Worm (Caenorhabditis elegans): ENCODE measurements around the gene mob-4.
A peak's percentile ranks its signal among the peaks of the same experiment; 100 is the strongest.

Gene mob-4

DNA sequence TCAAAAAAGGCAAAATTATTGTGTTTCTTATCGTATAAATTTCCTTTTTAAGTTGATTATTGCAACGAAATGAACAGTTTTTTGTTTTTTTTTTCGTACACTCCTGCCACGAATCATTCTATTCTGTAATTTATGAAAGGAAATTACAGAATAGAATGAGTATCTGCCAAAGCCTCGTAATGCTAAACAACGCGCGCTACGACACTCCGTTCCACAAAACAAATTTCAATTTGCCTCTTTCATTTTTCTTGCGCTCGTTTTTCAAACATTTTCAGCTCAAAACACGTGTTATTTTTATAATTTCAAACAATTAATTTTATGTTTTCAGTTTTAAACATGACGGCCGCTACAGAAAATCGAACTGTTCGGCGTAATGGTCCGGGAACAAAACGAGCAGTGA lies at the start of gene mob-4:
Gene mob-4, plus strand, starts transcription at position 329 of the 400 bp plus-strand sequence.
- no peak for TF ChIP-seq snpc-1.2 (GFP tag; IDR thresholded peaks at IDR 0.05)
- TF ChIP-seq pha-4 (GFP tag; IDR thresholded peaks at IDR 0.05), result no peak
- TF ChIP-seq pha-4 (tag; optimal IDR thresholded peaks at IDR 0.05), result no peak
- no peak for TF ChIP-seq lin-38 (GFP tag; IDR thresholded peaks at IDR 0.05)
- TF ChIP-seq lsy-2 (tag; optimal IDR thresholded peaks at IDR 0.05), result peak in 1 of 2 experiments; percentile 9
- TF ChIP-seq T20F7.1 (GFP tag; optimal IDR thresholded peaks at IDR 0.05), result peak; percentile 92
- TF ChIP-seq dpl-1 (GFP tag; optimal IDR thresholded peaks at IDR 0.05), result peak; percentile 4
- TF ChIP-seq vab-7 (GFP tag; IDR thresholded peaks at IDR 0.05), result no peak
- no peak for TF ChIP-seq dve-1 (tag; optimal IDR thresholded peaks at IDR 0.05; ENCODE audit: insufficient read depth)

DNA sequence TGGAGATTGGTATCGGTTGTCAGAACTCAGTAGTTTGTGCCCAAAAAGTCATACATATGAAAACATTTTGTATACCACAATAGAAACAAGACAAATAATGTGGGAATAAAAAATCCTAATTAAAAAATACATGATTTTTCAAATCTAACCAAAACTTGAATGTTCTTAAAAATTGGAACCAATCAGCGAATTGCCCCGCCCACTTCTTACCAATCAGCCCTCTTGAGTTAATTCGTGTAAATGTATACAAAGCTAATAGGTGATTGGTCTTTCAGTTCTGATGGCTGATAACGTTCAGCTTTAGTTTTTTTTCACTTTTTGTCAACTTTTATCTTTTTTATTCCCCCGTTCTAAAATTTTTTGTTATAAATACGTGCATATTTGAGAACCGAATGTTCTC lies 49.6 kb upstream of the mob-4 start:
- TF ChIP-seq nhr-28 (tag; optimal IDR thresholded peaks at IDR 0.05) (no peak), egl-43 (GFP tag; IDR thresholded peaks at IDR 0.05) (no peak), ama-1 (optimal IDR thresholded peaks at IDR 0.05) (no peak), nhr-48 (tag; optimal IDR thresholded peaks at IDR 0.05) (no peak), ZK337.2 (GFP tag; IDR thresholded peaks at IDR 0.05) (no peak), ces-1 (GFP tag; optimal IDR thresholded peaks at IDR 0.05) (no peak), Y75B8A.6 (GFP tag; IDR thresholded peaks at IDR 0.05) (no peak), cey-2 (tag; optimal IDR thresholded peaks at IDR 0.05; ENCODE audit: borderline replicate concordance, insufficient read depth) (no peak), arid-1 (GFP tag; conservative IDR thresholded peaks at IDR 0.05) (no peak), mdt-29 (GFP tag; IDR thresholded peaks at IDR 0.05) (no peak)

DNA sequence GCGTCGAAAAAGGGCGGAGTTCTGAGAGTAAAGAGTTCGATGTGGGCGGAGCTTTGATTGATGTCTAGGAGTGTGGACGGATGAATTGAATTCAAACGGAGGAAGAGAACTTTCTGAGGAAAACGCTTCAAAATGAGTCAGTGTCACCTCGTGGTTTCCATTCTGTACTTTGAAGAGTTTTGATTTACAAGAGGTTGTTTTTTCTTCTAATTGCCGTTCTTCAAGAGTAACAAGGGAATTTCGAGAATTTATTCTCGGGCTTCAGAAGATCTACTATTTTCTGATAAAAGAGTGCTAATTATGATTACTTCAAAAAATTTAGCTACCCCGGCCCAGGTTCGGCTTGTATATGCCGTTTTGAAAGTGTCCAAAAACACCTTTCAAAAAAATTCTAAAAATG lies 48.6 kb upstream of the mob-4 start, which contains the start of gene C50C3.12:
Gene C50C3.12, plus strand, starts transcription at position 301 of the 400 bp plus-strand sequence.
- TF ChIP-seq fkh-10 (GFP tag; optimal IDR thresholded peaks at IDR 0.05) (peak; percentile 0), nhr-6 (tag; optimal IDR thresholded peaks at IDR 0.05) (no peak)

DNA sequence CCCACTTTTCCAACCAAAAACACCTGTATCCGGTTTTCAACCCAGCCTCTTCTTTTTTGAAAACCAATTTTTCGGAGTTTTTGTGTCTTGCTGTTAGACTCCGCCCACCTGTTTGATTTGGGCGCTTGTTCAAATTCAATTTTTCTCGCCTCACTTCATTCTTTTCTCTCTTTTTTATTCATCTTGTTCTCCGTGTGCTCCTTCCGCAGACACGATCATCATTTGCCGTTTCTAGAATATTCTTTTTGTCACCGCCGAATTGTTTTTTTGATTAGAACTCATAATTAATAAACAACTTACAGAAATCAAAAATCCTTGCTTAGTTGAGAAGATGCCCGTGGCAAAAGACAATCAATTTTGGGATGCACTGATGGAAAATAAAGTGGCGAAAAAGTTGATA lies 46.0 kb upstream of the mob-4 start, which contains the start of gene C50C3.5:
Gene C50C3.5, plus strand, starts transcription at position 301 of the 400 bp plus-strand sequence.
- TF ChIP-seq attf-4 (tag; optimal IDR thresholded peaks at IDR 0.05) (no peak), ces-1 (GFP tag; optimal IDR thresholded peaks at IDR 0.05) (peak; percentile 39)

DNA sequence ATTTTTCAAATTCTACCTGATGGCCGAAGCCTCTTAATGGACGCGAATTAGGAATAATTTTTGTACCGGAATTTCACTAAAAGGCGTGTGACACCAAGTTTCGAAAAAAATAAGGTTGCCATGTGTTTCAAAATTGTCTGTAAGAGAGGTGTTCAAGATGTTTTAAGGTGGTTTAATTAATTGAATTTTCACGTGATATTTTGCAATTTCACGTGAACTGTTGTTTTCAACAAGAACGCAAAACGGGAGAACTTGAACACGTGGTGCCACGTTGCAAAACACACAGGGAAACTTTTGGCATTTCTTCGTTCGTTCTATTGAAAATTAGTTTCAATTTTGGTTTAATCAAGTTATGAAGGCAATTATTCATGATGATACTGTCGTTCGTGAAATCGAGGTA lies 43.3 kb upstream of the mob-4 start, which contains the start of gene spc-2:
Gene spc-2, plus strand, starts transcription at position 301 of the 400 bp plus-strand sequence.
- TF ChIP-seq dve-1 (tag; optimal IDR thresholded peaks at IDR 0.05; ENCODE audit: insufficient read depth) (no peak), saeg-2 (GFP tag; IDR thresholded peaks at IDR 0.05) (no peak), nhr-6 (tag; optimal IDR thresholded peaks at IDR 0.05) (no peak), ZK337.2 (GFP tag; IDR thresholded peaks at IDR 0.05) (no peak), dmd-9 (GFP tag; IDR thresholded peaks at IDR 0.05) (no peak), F44E2.7 (GFP tag; IDR thresholded peaks at IDR 0.05) (no peak), zip-11 (GFP tag; IDR thresholded peaks at IDR 0.05) (no peak), madf-5 (GFP tag; IDR thresholded peaks at IDR 0.05) (no peak), lin-29 (GFP tag; IDR thresholded peaks at IDR 0.05) (no peak)

DNA sequence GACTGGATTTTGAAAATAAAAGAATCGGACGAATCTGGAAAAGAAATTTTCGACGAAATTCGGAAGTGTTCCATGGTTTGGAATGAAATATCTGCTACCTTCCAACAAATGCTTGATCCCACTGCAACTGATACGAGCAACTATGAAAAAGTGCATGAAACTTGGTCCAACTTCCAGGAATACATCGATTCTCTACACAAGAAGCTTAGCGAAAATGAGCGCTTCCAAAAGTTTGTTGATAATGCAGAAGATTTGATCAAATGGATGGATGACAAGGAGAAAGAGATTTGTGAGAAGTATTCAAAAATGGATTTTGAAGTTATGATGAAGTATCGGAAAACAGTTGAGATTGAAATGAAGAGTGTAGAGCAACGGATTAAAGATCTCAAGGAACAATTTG lies 42.3 kb upstream of the mob-4 start:
- peak; percentile 90 for TF ChIP-seq aha-1 (tag)
- no peak for TF ChIP-seq vab-7 (GFP tag; IDR thresholded peaks at IDR 0.05)

DNA sequence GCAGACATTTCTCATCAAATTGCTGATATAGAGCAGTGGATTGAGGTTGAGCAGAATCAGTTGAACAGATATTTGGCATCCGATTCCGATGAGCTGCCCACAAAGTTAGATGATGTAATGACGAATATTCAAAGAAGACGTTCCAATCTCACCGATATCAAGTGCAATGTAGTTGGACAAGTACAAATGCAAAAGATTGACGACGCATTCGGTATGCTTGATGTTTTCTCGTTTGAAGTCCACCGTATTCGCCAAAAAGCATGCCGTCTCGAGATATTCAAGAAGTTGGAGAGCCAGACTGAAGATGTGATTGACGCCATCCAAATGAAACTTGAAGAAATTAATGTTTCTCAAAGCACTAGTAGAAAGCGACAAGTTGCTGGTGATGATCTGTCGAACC lies 39.8 kb upstream of the mob-4 start:
- peak in 1 of 2 experiments; percentile 95 for TF ChIP-seq unc-62 (GFP tag; optimal IDR thresholded peaks at IDR 0.05 in 1 of 2)
- TF ChIP-seq unc-62 (tag; optimal IDR thresholded peaks at IDR 0.05), result no peak
- TF ChIP-seq duxl-1 (tag; optimal IDR thresholded peaks at IDR 0.05; ENCODE audit: poor library complexity), result no peak
- no peak for TF ChIP-seq snpc-4 (tag; optimal IDR thresholded peaks at IDR 0.05)
